Fruit fly (Drosophila melanogaster) whole organism, pupa: Measurements from ENCODE around the gene Hmx.

Experiments used
- CG10348 ChIP-seq: fragments of 200-800 bp; sonication (Bioruptor generic); IDR thresholded peaks from 2 replicates; pipeline ENCODE4 v1.3.6; 2022; ENCODE audit warnings: missing biosample characterization, missing genetic modification characterization
- CG12605 ChIP-seq: fragments of 200-800 bp; sonication (Bioruptor generic); IDR thresholded peaks from 2 replicates; pipeline ENCODE4 v1.3.6; 2022; ENCODE audit warnings: missing biosample characterization, missing genetic modification characterization
- CG13204 ChIP-seq: fragments of 200-800 bp; sonication (Bioruptor generic); optimal IDR thresholded peaks from 2 replicates; lab custom pipeline; 2018; ENCODE audit warnings: missing biosample characterization, mild to moderate bottlenecking, missing genetic modification characterization, moderate library complexity
- CG14655 ChIP-seq: fragments of 200-800 bp; sonication (Bioruptor generic); optimal IDR thresholded peaks from 3 replicates; lab custom pipeline; 2017; ENCODE audit warnings: mild to moderate bottlenecking, missing biosample characterization, missing genetic modification reagents, missing genetic modification characterization
- CG15710 ChIP-seq: fragments of 200-800 bp; sonication (Bioruptor generic); optimal IDR thresholded peaks from 2 replicates; lab custom pipeline; 2018; ENCODE audit warnings: missing biosample characterization, mild to moderate bottlenecking, missing genetic modification characterization, moderate library complexity
- CG17806 ChIP-seq: fragments of 200-800 bp; sonication (Bioruptor generic); optimal IDR thresholded peaks from 2 replicates; lab custom pipeline; 2018; ENCODE audit warnings: missing biosample characterization, mild to moderate bottlenecking, missing genetic modification characterization, moderate library complexity
- CG32121 ChIP-seq: fragments of 200-800 bp; sonication (Bioruptor generic); IDR thresholded peaks from 2 replicates; pipeline ENCODE4 v1.3.6; 2022; ENCODE audit warnings: missing biosample characterization, missing genetic modification characterization
- CG34367 ChIP-seq: fragments of 200-800 bp; sonication (Bioruptor generic); optimal IDR thresholded peaks from 2 replicates; lab custom pipeline; 2018; ENCODE audit warnings: missing biosample characterization, mild to moderate bottlenecking, missing genetic modification characterization
- CG4496 ChIP-seq: fragments of 200-800 bp; sonication (Bioruptor generic); IDR thresholded peaks from 3 replicates; pipeline ENCODE4 v1.3.6; 2022; ENCODE audit warnings: missing biosample characterization, missing genetic modification characterization
- CG8159 ChIP-seq: fragments of 200-800 bp; sonication (Bioruptor generic); optimal IDR thresholded peaks from 3 replicates; lab custom pipeline; 2018; ENCODE audit warnings: missing biosample characterization, mild to moderate bottlenecking, missing genetic modification characterization, moderate library complexity
- CG8301 ChIP-seq: fragments of 200-800 bp; sonication (Bioruptor generic); optimal IDR thresholded peaks from 2 replicates; lab custom pipeline; 2018; ENCODE audit warnings: missing biosample characterization, mild to moderate bottlenecking, missing genetic modification characterization
- CG9948 ChIP-seq: fragments of 200-800 bp; sonication (Bioruptor generic); optimal IDR thresholded peaks from 2 replicates; lab custom pipeline; 2018; ENCODE audit warnings: missing biosample characterization, mild to moderate bottlenecking, missing genetic modification characterization, moderate library complexity
- D1 ChIP-seq: fragments of 200-800 bp; sonication (Bioruptor generic); optimal IDR thresholded peaks from 2 replicates; lab custom pipeline; 2018; ENCODE audit warnings: missing biosample characterization, mild to moderate bottlenecking, missing genetic modification characterization, moderate library complexity
- EcR ChIP-seq: fragments of 200-800 bp; sonication (Bioruptor generic); optimal IDR thresholded peaks from 3 replicates; lab custom pipeline; 2019; ENCODE audit warnings: missing biosample characterization, missing genetic modification characterization, mild to moderate bottlenecking, moderate library complexity, missing genetic modification reagents
- Ets98B ChIP-seq: fragments of 200-800 bp; sonication (Bioruptor generic); IDR thresholded peaks from 2 replicates; pipeline ENCODE4 v1.3.6; 2022; ENCODE audit warnings: missing biosample characterization, missing genetic modification characterization
- Pif1A ChIP-seq: fragments of 200-800 bp; sonication (Bioruptor generic); optimal IDR thresholded peaks from 3 replicates; lab custom pipeline; 2016; ENCODE audit warnings: missing biosample characterization, missing genetic modification characterization
- Pif1B ChIP-seq: fragments of 200-800 bp; sonication (Bioruptor generic); optimal IDR thresholded peaks from 3 replicates; lab custom pipeline; 2016; ENCODE audit warnings: missing biosample characterization, missing genetic modification characterization
- Snoo ChIP-seq: fragments of 200-800 bp; sonication (Bioruptor generic); optimal IDR thresholded peaks from 3 replicates; lab custom pipeline; 2017; ENCODE audit warnings: missing biosample characterization, mild to moderate bottlenecking, missing genetic modification characterization, inconsistent platforms
- fd96Ca ChIP-seq: fragments of 200-800 bp; sonication (Bioruptor generic); IDR thresholded peaks from 3 replicates; pipeline ENCODE4 v1.3.6; 2022; ENCODE audit warnings: missing biosample characterization, missing genetic modification characterization
- gl ChIP-seq: fragments of 200-800 bp; sonication (Bioruptor generic); optimal IDR thresholded peaks from 2 replicates; lab custom pipeline; 2018; ENCODE audit warnings: missing biosample characterization, mild to moderate bottlenecking, missing genetic modification characterization
- rn ChIP-seq: fragments of 200-800 bp; sonication (Bioruptor generic); IDR thresholded peaks from 2 replicates; pipeline ENCODE4 v1.3.6; 2022; ENCODE audit warnings: missing biosample characterization, missing genetic modification characterization

Gene Hmx

dm6 chr3R:17611411-17611810, 52.7 kb downstream of the Hmx start, which contains the start of gene Edg91:
Edg91 (minus strand) TSS chr3R:17611511.
- no peak for TF ChIP-seq CG9948 (tag; lab: Kevin White, UChicago)
- no peak for TF ChIP-seq Snoo (tag; lab: Kevin White, UChicago)
- TF ChIP-seq CG8159 (tag; lab: Kevin White, UChicago): no peak
- TF ChIP-seq, all 21 proteins: peak for 0

dm6 chr3R:17611836-17612235, 53.1 kb downstream of the Hmx start:
- TF ChIP-seq CG13204 (GFP tag; lab: Kevin White, UChicago) (no peak), CG14655 (GFP tag; lab: Kevin White, UChicago) (no peak), CG12605 (no peak), Snoo (tag; lab: Kevin White, UChicago) (no peak), CG17806 (tag; lab: Kevin White, UChicago) (no peak), Pif1A (no peak), CG32121 (no peak), CG8159 (tag; lab: Kevin White, UChicago) (no peak), D1 (tag; lab: Kevin White, UChicago) (no peak), CG9948 (tag; lab: Kevin White, UChicago) (no peak), Ets98B (GFP tag; lab: Robert Waterston, UW) (no peak), CG34367 (tag; lab: Kevin White, UChicago) (no peak), EcR (GFP tag; lab: Kevin White, UChicago) (no peak), CG10348 (no peak), gl (tag; lab: Kevin White, UChicago) (no peak), Pif1B (GFP tag; lab: Kevin White, UChicago) (no peak), rn (GFP tag; lab: Robert Waterston, UW) (no peak), CG4496 (no peak), CG15710 (no peak), CG8301 (tag; lab: Kevin White, UChicago) (no peak)

- TF ChIP-seq CG13204 (GFP tag; lab: Kevin White, UChicago) (no peak), Pif1A (no peak), gl (tag; lab: Kevin White, UChicago) (no peak), CG4496 (no peak), Pif1B (GFP tag; lab: Kevin White, UChicago) (no peak), CG15710 (no peak), CG34367 (tag; lab: Kevin White, UChicago) (no peak), fd96Ca (no peak), Ets98B (GFP tag; lab: Robert Waterston, UW) (no peak), CG12605 (no peak), rn (GFP tag; lab: Robert Waterston, UW) (no peak), D1 (tag; lab: Kevin White, UChicago) (no peak), Snoo (tag; lab: Kevin White, UChicago) (no peak), CG9948 (tag; lab: Kevin White, UChicago) (no peak), EcR (GFP tag; lab: Kevin White, UChicago) (no peak), CG10348 (no peak), CG8159 (tag; lab: Kevin White, UChicago) (no peak), CG14655 (GFP tag; lab: Kevin White, UChicago) (no peak)
- TF ChIP-seq, all 21 proteins: peak for 0
Observed at dm6 chr3R:17612587-17612986, 53.9 kb downstream of the Hmx start, which contains the start of gene CG34281. CG34281 (plus strand) TSS chr3R:17612887.

dm6 chr3R:17613549-17613948, 54.8 kb downstream of the Hmx start, which contains the start of gene CG14327:
CG14327 (plus strand) TSS chr3R:17613709.
- peak; percentile 75 for TF ChIP-seq EcR (GFP tag; lab: Kevin White, UChicago)
- TF ChIP-seq CG34367 (tag; lab: Kevin White, UChicago): no peak
- TF ChIP-seq CG14655 (GFP tag; lab: Kevin White, UChicago): no peak
- TF ChIP-seq CG13204 (GFP tag; lab: Kevin White, UChicago): no peak
- TF ChIP-seq rn (GFP tag; lab: Robert Waterston, UW): no peak
- TF ChIP-seq CG12605: no peak
- no peak for TF ChIP-seq Pif1B (GFP tag; lab: Kevin White, UChicago)

dm6 chr3R:17615076-17615475, 56.3 kb downstream of the Hmx start:
- TF ChIP-seq CG17806 (tag; lab: Kevin White, UChicago) (no peak), gl (tag; lab: Kevin White, UChicago) (peak; percentile 10), Pif1A (no peak), Snoo (tag; lab: Kevin White, UChicago) (no peak), rn (GFP tag; lab: Robert Waterston, UW) (no peak), CG4496 (no peak), CG13204 (GFP tag; lab: Kevin White, UChicago) (no peak)
- TF ChIP-seq, all 21 proteins: peak for 1

- no peak for TF ChIP-seq rn (GFP tag; lab: Robert Waterston, UW)
- no peak for TF ChIP-seq CG13204 (GFP tag; lab: Kevin White, UChicago)
- no peak for TF ChIP-seq CG10348
- TF ChIP-seq Pif1B (GFP tag; lab: Kevin White, UChicago): no peak
- TF ChIP-seq Snoo (tag; lab: Kevin White, UChicago): no peak
- TF ChIP-seq CG8301 (tag; lab: Kevin White, UChicago): no peak
- TF ChIP-seq CG17806 (tag; lab: Kevin White, UChicago): no peak
- no peak for TF ChIP-seq Pif1A
- TF ChIP-seq CG4496: no peak
- no peak for TF ChIP-seq CG8159 (tag; lab: Kevin White, UChicago)
- no peak for TF ChIP-seq D1 (tag; lab: Kevin White, UChicago)
- TF ChIP-seq CG12605: no peak
- TF ChIP-seq, all 21 proteins: peak for 0
Observed at dm6 chr3R:17615746-17616145, 57.0 kb downstream of the Hmx start.
